Worm (Caenorhabditis elegans) whole organism, midembryonic: ENCODE data around the gene ocr-4.

ENCODE experiments used
- cog-1 ChIP-seq: sonication (generic microtip); optimal IDR thresholded peaks from 2 replicates; lab custom pipeline; 2016; ENCODE audit warnings: missing genetic modification characterization, missing compliant biosample characterization
- tab-1 ChIP-seq: fragments of 200-800 bp; sonication (Bioruptor generic); IDR thresholded peaks from 2 replicates; pipeline ENCODE4 v1.3.6; 2022; ENCODE audit warnings: missing genetic modification characterization, missing compliant biosample characterization

DNA sequence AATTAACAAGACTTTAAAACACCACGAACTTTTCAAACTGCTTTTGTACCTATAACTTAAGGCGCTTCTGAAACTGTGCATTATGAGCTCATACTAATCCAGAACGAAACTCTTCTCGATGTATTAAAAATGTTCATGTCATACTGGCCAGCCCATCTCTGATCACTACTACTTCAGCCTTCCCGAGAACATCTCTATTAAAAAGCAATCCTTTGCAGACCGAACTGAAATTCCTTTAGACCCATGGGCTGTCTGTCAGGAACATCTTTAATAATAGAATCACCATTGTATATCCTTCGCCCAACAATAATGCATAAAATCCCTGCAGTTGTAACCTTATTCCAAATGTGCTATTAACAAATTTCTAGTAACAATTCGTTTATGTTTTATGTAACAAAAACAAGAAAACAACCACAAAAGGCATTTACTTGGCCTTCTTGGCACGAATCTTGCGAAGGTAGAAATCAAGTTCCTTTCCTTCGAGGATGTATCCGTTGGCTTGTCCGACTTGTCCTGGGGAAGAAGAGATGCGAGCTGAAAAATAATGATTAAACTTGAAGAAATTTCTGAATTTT, 19.9 kb downstream of the ocr-4 start:
- no peak for TF ChIP-seq cog-1 (tag; lab: Kevin White, UChicago)
- TF ChIP-seq tab-1 (GFP tag; lab: Robert Waterston, UW), result no peak
